Fruit fly (Drosophila melanogaster) whole organism, embryonic: ENCODE measurements around the gene RpL36.
A peak's percentile ranks its signal among the peaks of the same experiment; 100 is the strongest.

Experiments used
- Ada2b ChIP-seq: fragments of 200-800 bp; sonication (Bioruptor generic); IDR thresholded peaks from 2 replicates; pipeline ENCODE4 v1.3.6; 2022; ENCODE audit warnings: missing biosample characterization, missing genetic modification characterization
- Adf1 ChIP-seq: fragments of 200-800 bp; sonication (Bioruptor generic); IDR thresholded peaks from 2 replicates; pipeline ENCODE4 v1.3.6; 2022; ENCODE audit warnings: missing biosample characterization, missing genetic modification characterization
- Atf-2 ChIP-seq: fragments of 200-800 bp; sonication (Bioruptor generic); optimal IDR thresholded peaks from 2 replicates; lab custom pipeline; 2016; ENCODE audit warnings: missing biosample characterization, missing genetic modification characterization
- B-H1 ChIP-seq: fragments of 200-800 bp; sonication (Bioruptor generic); IDR thresholded peaks from 3 replicates; pipeline ENCODE4 v1.3.6; 2022; ENCODE audit warnings: missing biosample characterization, missing genetic modification characterization
- B-H2 ChIP-seq: fragments of 200-800 bp; sonication (Bioruptor generic); optimal IDR thresholded peaks from 2 replicates; lab custom pipeline; 2018; ENCODE audit warnings: missing biosample characterization, mild to moderate bottlenecking, missing genetic modification characterization
- BtbVII ChIP-seq: fragments of 200-800 bp; sonication (Bioruptor generic); optimal IDR thresholded peaks from 3 replicates; lab custom pipeline; 2017; ENCODE audit warnings: missing biosample characterization, mild to moderate bottlenecking, missing genetic modification characterization
- CG10321 ChIP-seq: fragments of 200-800 bp; sonication (Bioruptor generic); IDR thresholded peaks from 2 replicates; pipeline ENCODE4 v1.3.6; 2022; ENCODE audit warnings: missing biosample characterization, missing genetic modification characterization
- CG10366 ChIP-seq: fragments of 200-800 bp; sonication (Bioruptor generic); IDR thresholded peaks from 2 replicates; pipeline ENCODE4 v1.3.6; 2022; ENCODE audit warnings: missing biosample characterization, missing genetic modification characterization
- CG11247 ChIP-seq: fragments of 200-800 bp; sonication (Bioruptor generic); IDR thresholded peaks from 2 replicates; pipeline ENCODE4 v1.3.6; 2022; ENCODE audit warnings: missing biosample characterization, missing genetic modification characterization
- CG11560 ChIP-seq: fragments of 200-800 bp; sonication (Bioruptor generic); IDR thresholded peaks from 3 replicates; pipeline ENCODE4 v1.3.6; 2022; ENCODE audit warnings: missing biosample characterization, missing genetic modification characterization
- CG12219 ChIP-seq: fragments of 200-800 bp; sonication (Bioruptor generic); optimal IDR thresholded peaks from 3 replicates; lab custom pipeline; 2018; ENCODE audit warnings: missing biosample characterization, mild to moderate bottlenecking, missing genetic modification characterization
- CG1233 ChIP-seq: fragments of 200-800 bp; sonication (Bioruptor generic); optimal IDR thresholded peaks from 4 replicates; lab custom pipeline; 2018; ENCODE audit warnings: missing biosample characterization, mild to moderate bottlenecking, missing genetic modification characterization
- CG12769 ChIP-seq: fragments of 200-800 bp; sonication (Bioruptor generic); optimal IDR thresholded peaks from 2 replicates; lab custom pipeline; 2019; ENCODE audit warnings: missing biosample characterization, mild to moderate bottlenecking, missing genetic modification characterization, moderate library complexity
- CG14014 ChIP-seq: fragments of 200-800 bp; sonication (Bioruptor generic); IDR thresholded peaks from 2 replicates; pipeline ENCODE4 v1.3.6; 2022; ENCODE audit warnings: missing biosample characterization, missing genetic modification characterization
- CG14710 ChIP-seq: fragments of 200-800 bp; sonication (Bioruptor generic); optimal IDR thresholded peaks from 3 replicates; lab custom pipeline; 2019; ENCODE audit warnings: missing biosample characterization, mild to moderate bottlenecking, missing genetic modification characterization, moderate library complexity
- CG17829 ChIP-seq: fragments of 200-800 bp; optimal IDR thresholded peaks from 2 replicates; lab custom pipeline; 2019; ENCODE audit warnings: missing biosample characterization, mild to moderate bottlenecking, missing genetic modification characterization, moderate library complexity
- CG17912 ChIP-seq: fragments of 200-800 bp; sonication (Bioruptor generic); optimal IDR thresholded peaks from 2 replicates; lab custom pipeline; 2018; ENCODE audit warnings: missing biosample characterization, mild to moderate bottlenecking, missing genetic modification characterization
- CG31224 ChIP-seq: fragments of 200-800 bp; sonication (Bioruptor generic); IDR thresholded peaks from 2 replicates; pipeline ENCODE4 v1.3.6; 2022; ENCODE audit warnings: missing biosample characterization, missing genetic modification characterization
- CG33213 ChIP-seq: fragments of 200-800 bp; sonication (Bioruptor generic); optimal IDR thresholded peaks from 3 replicates; lab custom pipeline; 2016; ENCODE audit warnings: missing biosample characterization, missing genetic modification characterization
- CG7372 ChIP-seq: fragments of 200-800 bp; sonication (Bioruptor generic); IDR thresholded peaks from 2 replicates; pipeline ENCODE4 v1.3.6; 2022; ENCODE audit warnings: missing biosample characterization, missing genetic modification characterization
- CG7987 ChIP-seq: fragments of 200-800 bp; sonication (Bioruptor generic); optimal IDR thresholded peaks from 2 replicates; lab custom pipeline; 2018; ENCODE audit warnings: missing biosample characterization, mild to moderate bottlenecking, missing genetic modification characterization, moderate library complexity
- CG8765 ChIP-seq: fragments of 200-800 bp; sonication (Bioruptor generic); IDR thresholded peaks from 2 replicates; pipeline ENCODE4 v1.3.6; 2022; ENCODE audit warnings: missing biosample characterization, missing genetic modification characterization
- CG8944 ChIP-seq: fragments of 200-800 bp; sonication (Bioruptor generic); optimal IDR thresholded peaks from 3 replicates; lab custom pipeline; 2016; ENCODE audit warnings: missing biosample characterization, missing genetic modification characterization
- D ChIP-seq, 2 experiments: fragments of 200-800 bp in 1 of 2; fragments of >200 bp in 1 of 2; sonication (Bioruptor generic) in 1 of 2; optimal IDR thresholded peaks; 2 replicates in 1 of 2; 3 replicates in 1 of 2; lab custom pipeline; 2017; ENCODE audit warnings: mild to moderate bottlenecking in 1 of 2, missing biosample characterization in 1 of 2, missing genetic modification characterization in 1 of 2, missing genetic modification reagents in 1 of 2
- GATAe ChIP-seq: fragments of 200-800 bp; sonication (Bioruptor generic); conservative IDR thresholded peaks from 2 replicates; pipeline ENCODE4 v1.3.6; 2022; ENCODE audit warnings: missing biosample characterization, missing genetic modification characterization
- HmgD ChIP-seq: fragments of 200-800 bp; sonication (Bioruptor generic); optimal IDR thresholded peaks from 3 replicates; lab custom pipeline; 2016; ENCODE audit warnings: missing biosample characterization, missing genetic modification characterization
- Hmr ChIP-seq: fragments of 200-800 bp; sonication (Bioruptor generic); optimal IDR thresholded peaks from 3 replicates; lab custom pipeline; 2017; ENCODE audit warnings: mild to moderate bottlenecking, missing biosample characterization, missing genetic modification reagents, missing genetic modification characterization
- Hr51 ChIP-seq, 2 experiments: fragments of 200-800 bp; sonication (Bioruptor generic); optimal IDR thresholded peaks; 2 replicates in 1 of 2; 3 replicates in 1 of 2; lab custom pipeline; 2016 to 2018; ENCODE audit warnings: missing biosample characterization in 2 of 2, missing genetic modification characterization in 2 of 2, mild to moderate bottlenecking in 1 of 2, moderate library complexity in 1 of 2
- Mrtf ChIP-seq: fragments of 200-800 bp; sonication (Bioruptor generic); IDR thresholded peaks from 3 replicates; pipeline ENCODE4 v1.3.6; 2022; ENCODE audit warnings: missing biosample characterization, missing genetic modification characterization
- NK7.1 ChIP-seq: fragments of 200-800 bp; sonication (Bioruptor generic); optimal IDR thresholded peaks from 3 replicates; lab custom pipeline; 2016; ENCODE audit warnings: missing biosample characterization, missing genetic modification characterization
- Taf1 ChIP-seq: fragments of 200-800 bp; sonication (Bioruptor generic); IDR thresholded peaks from 2 replicates; pipeline ENCODE4 v1.3.6; 2022; ENCODE audit warnings: missing biosample characterization, missing genetic modification characterization
- Xrp1 ChIP-seq: fragments of 200-800 bp; sonication (Bioruptor generic); IDR thresholded peaks from 2 replicates; pipeline ENCODE4 v1.3.6; 2022; ENCODE audit warnings: missing biosample characterization, missing genetic modification characterization
- ato ChIP-seq: fragments of 200-800 bp; sonication (Bioruptor generic); IDR thresholded peaks from 2 replicates; pipeline ENCODE4 v1.3.6; 2022; ENCODE audit warnings: missing biosample characterization, missing genetic modification characterization; ENCODE audit not compliant: partially characterized antibody
- bsh ChIP-seq, 2 experiments: fragments of 200-800 bp; sonication (Bioruptor generic); optimal IDR thresholded peaks; 2 replicates each; lab custom pipeline; 2017 to 2018; ENCODE audit warnings: mild to moderate bottlenecking in 2 of 2, missing biosample characterization in 2 of 2, missing genetic modification characterization in 2 of 2, moderate library complexity in 1 of 2
- crc ChIP-seq: fragments of 200-800 bp; sonication (Bioruptor generic); optimal IDR thresholded peaks from 2 replicates; lab custom pipeline; 2016; ENCODE audit warnings: missing biosample characterization, missing genetic modification characterization
- dmrt11E ChIP-seq: fragments of 200-800 bp; sonication (Bioruptor generic); optimal IDR thresholded peaks from 3 replicates; lab custom pipeline; 2018; ENCODE audit warnings: missing biosample characterization, mild to moderate bottlenecking, missing genetic modification characterization, moderate library complexity
- eyg ChIP-seq: fragments of 200-800 bp; sonication (Bioruptor generic); optimal IDR thresholded peaks from 3 replicates; lab custom pipeline; 2016; ENCODE audit warnings: missing biosample characterization, missing genetic modification characterization
- gem ChIP-seq: fragments of 200-800 bp; sonication (Bioruptor generic); optimal IDR thresholded peaks from 2 replicates; lab custom pipeline; 2019; ENCODE audit warnings: missing biosample characterization, mild to moderate bottlenecking, missing genetic modification characterization, moderate library complexity
- jumu ChIP-seq: fragments of 200-800 bp; sonication (Bioruptor generic); optimal IDR thresholded peaks from 3 replicates; lab custom pipeline; 2016; ENCODE audit warnings: missing biosample characterization, missing genetic modification characterization
- lola ChIP-seq, 3 experiments: fragments of >200 bp in 2 of 3; fragments of 200-800 bp in 1 of 3; sonication (Bioruptor generic) in 1 of 3; optimal IDR thresholded peaks; 2 replicates each; lab custom pipeline; 2017 to 2019; ENCODE audit warnings: missing biosample characterization in 3 of 3, missing genetic modification characterization in 3 of 3, mild to moderate bottlenecking in 1 of 3, moderate library complexity in 1 of 3
- lov ChIP-seq, 2 experiments: fragments of 200-800 bp in 1 of 2; fragments of >200 bp in 1 of 2; sonication (Bioruptor generic) in 1 of 2; IDR thresholded peaks in 1 of 2; optimal IDR thresholded peaks in 1 of 2; 2 replicates in 1 of 2; 3 replicates in 1 of 2; pipeline versions ENCODE4 v1.3.6 to Lab custom; 2017 to 2022; ENCODE audit warnings: missing biosample characterization in 1 of 2, missing genetic modification characterization in 1 of 2
- nom ChIP-seq: fragments of 200-800 bp; sonication (Bioruptor generic); optimal IDR thresholded peaks from 2 replicates; lab custom pipeline; 2017; ENCODE audit warnings: missing biosample characterization, missing genetic modification characterization, mild to moderate bottlenecking, moderate library complexity, missing genetic modification reagents
- onecut ChIP-seq: fragments of 200-800 bp; sonication (Bioruptor generic); IDR thresholded peaks from 2 replicates; pipeline ENCODE4 v1.3.6; 2022; ENCODE audit warnings: missing biosample characterization, missing genetic modification characterization
- pzg ChIP-seq: fragments of 200-800 bp; sonication (Bioruptor generic); optimal IDR thresholded peaks from 3 replicates; lab custom pipeline; 2018; ENCODE audit warnings: missing biosample characterization, mild to moderate bottlenecking, missing genetic modification characterization, moderate library complexity
- sim ChIP-seq: fragments of 200-800 bp; sonication (Bioruptor generic); IDR thresholded peaks from 2 replicates; pipeline ENCODE4 v1.3.6; 2022; ENCODE audit warnings: missing biosample characterization, missing genetic modification characterization
- sob ChIP-seq: fragments of 200-800 bp; sonication (Bioruptor generic); IDR thresholded peaks from 2 replicates; pipeline ENCODE4 v1.3.6; 2022; ENCODE audit warnings: missing biosample characterization, missing genetic modification characterization
- stc ChIP-seq: fragments of 200-800 bp; sonication (Bioruptor generic); IDR thresholded peaks from 2 replicates; pipeline ENCODE4 v1.3.6; 2022; ENCODE audit warnings: missing biosample characterization, missing genetic modification characterization
- unpg ChIP-seq: fragments of 200-800 bp; sonication (Bioruptor generic); optimal IDR thresholded peaks from 3 replicates; lab custom pipeline; 2018; ENCODE audit warnings: missing biosample characterization, mild to moderate bottlenecking, missing genetic modification characterization, moderate library complexity
- yki ChIP-seq: fragments of >200 bp; optimal IDR thresholded peaks from 3 replicates; lab custom pipeline; 2018
- zen2 ChIP-seq: fragments of 200-800 bp; sonication (Bioruptor generic); IDR thresholded peaks from 3 replicates; pipeline ENCODE4 v1.3.6; 2022; ENCODE audit warnings: missing biosample characterization, missing genetic modification characterization; ENCODE audit not compliant: partially characterized antibody

The RpL36 gene

DNA sequence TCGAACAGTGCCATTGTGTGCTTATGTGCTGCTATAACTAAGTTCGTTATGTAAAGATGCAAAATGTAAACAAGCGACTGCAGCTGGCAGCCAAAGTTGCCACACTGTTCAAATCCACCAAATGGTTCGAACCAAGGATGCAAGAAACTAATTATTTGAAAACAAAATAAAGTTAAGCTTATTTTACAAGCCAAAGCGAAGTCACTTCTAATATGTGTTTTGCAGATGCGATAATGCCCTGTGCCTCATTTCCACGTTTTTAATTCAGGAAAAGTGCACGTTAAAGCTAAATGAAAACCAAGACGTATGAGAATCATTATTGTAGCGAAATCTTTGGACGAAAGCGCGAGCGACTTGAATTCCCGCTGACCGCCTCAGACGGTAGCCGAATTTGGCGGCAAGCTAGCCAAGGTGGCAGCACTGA is 8.1 kb downstream of the RpL36 start, which contains the start of the genes CG13365 and Vsp37A (continued):
- TF ChIP-seq CG10321 (GFP tag; lab: Robert Waterston, UW), result no peak
- TF ChIP-seq crc, result no peak
- peak; percentile 39; the same call in 1 of the 2 replicates for TF ChIP-seq sob (GFP tag; lab: Robert Waterston, UW)
- peak; percentile 28 for TF ChIP-seq CG12769 (tag; lab: Kevin White, UChicago)
- no peak for TF ChIP-seq stc
- no peak for TF ChIP-seq NK7.1 (GFP tag; lab: Kevin White, UChicago)
- TF ChIP-seq CG10366 (GFP tag; lab: Robert Waterston, UW), result peak; percentile 20; the same call in 1 of the 2 replicates
- peak; percentile 58 for TF ChIP-seq jumu (GFP tag; lab: Kevin White, UChicago)
- no peak for TF ChIP-seq zen2
- no peak for TF ChIP-seq Adf1 (GFP tag; lab: Robert Waterston, UW)
- peak; percentile 74 for TF ChIP-seq CG14710
- TF ChIP-seq CG7987, result no peak
- TF ChIP-seq GATAe, result no peak
- TF ChIP-seq Hr51 (GFP tag; optimal IDR thresholded peaks at IDR 0.05; lab: Kevin White, UChicago), result peak; percentile 31 to 48
- TF ChIP-seq CG8765 (GFP tag; lab: Robert Waterston, UW), result no peak
- TF ChIP-seq Taf1 (GFP tag; lab: Robert Waterston, UW), result no peak
- no peak for TF ChIP-seq CG31224
- peak; percentile 28 for TF ChIP-seq CG33213 (GFP tag; lab: Kevin White, UChicago)
- peak; percentile 52 for TF ChIP-seq gem (tag; lab: Kevin White, UChicago)
- TF ChIP-seq lov (optimal IDR thresholded peaks at IDR 0.05; lab: Kevin White, UChicago), result no peak
- no peak for TF ChIP-seq lov (GFP tag; IDR thresholded peaks at IDR 0.05; lab: Robert Waterston, UW)
- no peak for TF ChIP-seq sim (GFP tag; lab: Robert Waterston, UW)
- no peak for TF ChIP-seq onecut (GFP tag; lab: Robert Waterston, UW)
- 0 out of 2 replicates have a peak, but pooled peaks have one; percentile 27 for TF ChIP-seq Xrp1 (GFP tag; lab: Robert Waterston, UW)
- TF ChIP-seq CG8944, result peak; percentile 61
- TF ChIP-seq unpg (GFP tag; lab: Kevin White, UChicago), result no peak
- no peak for TF ChIP-seq CG11560 (tag; lab: Robert Waterston, UW)
- no peak for TF ChIP-seq CG12219 (GFP tag; lab: Kevin White, UChicago)
- TF ChIP-seq CG7372 (GFP tag; lab: Robert Waterston, UW), result no peak
- no peak for TF ChIP-seq CG17912
- TF ChIP-seq BtbVII (GFP tag; lab: Kevin White, UChicago), result no peak
- no peak for TF ChIP-seq D (optimal IDR thresholded peaks at IDR 0.05; lab: Kevin White, UChicago)
- peak; percentile 11 for TF ChIP-seq D (GFP tag; optimal IDR thresholded peaks at IDR 0.05; lab: Kevin White, UChicago)
- TF ChIP-seq Mrtf, result peak; percentile 42; the same call in 1 of the 3 replicates
- no peak for TF ChIP-seq yki (lab: Kevin White, UChicago)
- TF ChIP-seq CG1233 (GFP tag; lab: Kevin White, UChicago), result peak; percentile 50
- TF ChIP-seq nom (GFP tag; lab: Kevin White, UChicago), result no peak
- TF ChIP-seq B-H2 (GFP tag; lab: Kevin White, UChicago), result peak; percentile 41
- TF ChIP-seq Ada2b (GFP tag; lab: Robert Waterston, UW), result no peak
- TF ChIP-seq CG14014 (GFP tag; lab: Robert Waterston, UW), result peak; percentile 48; the same call in 1 of the 2 replicates
- 0 out of 2 replicates have a peak, but pooled peaks have one; percentile 16 for TF ChIP-seq CG11247 (GFP tag; lab: Robert Waterston, UW)
- peak; percentile 50 for TF ChIP-seq pzg
- TF ChIP-seq HmgD (GFP tag; lab: Kevin White, UChicago), result peak; percentile 14
- TF ChIP-seq Atf-2 (GFP tag; lab: Kevin White, UChicago), result peak; percentile 47
- TF ChIP-seq bsh (GFP tag; optimal IDR thresholded peaks at IDR 0.05; lab: Kevin White, UChicago), result no peak
- TF ChIP-seq CG17829, result peak; percentile 86
- peak; percentile 47 for TF ChIP-seq Hmr (GFP tag; lab: Kevin White, UChicago)
- no peak for TF ChIP-seq B-H1 (GFP tag; lab: Robert Waterston, UW)
- no peak for TF ChIP-seq ato (GFP tag; lab: Robert Waterston, UW)
- peak; percentile 36 for TF ChIP-seq dmrt11E (tag; lab: Kevin White, UChicago)
- no peak for TF ChIP-seq eyg (GFP tag; lab: Kevin White, UChicago)
- TF ChIP-seq lola (GFP tag; optimal IDR thresholded peaks at IDR 0.05; lab: Kevin White, UChicago), result peak in 1 of 3 experiments; percentile 39
